Fruit fly (Drosophila melanogaster): ENCODE data around the gene Argk2.

Gene Argk2

dm6 chr3L:9025680-9026079 lies 21.6 kb upstream of the Argk2 start (continued):
- TF ChIP-seq slou (GFP tag; optimal IDR thresholded peaks at IDR 0.05) (peak; percentile 54), CG9932 (GFP tag; IDR thresholded peaks at IDR 0.05) (peak; percentile 85), CG30403 (GFP tag; optimal IDR thresholded peaks at IDR 0.05) (peak; percentile 84), zfh2 (GFP tag; optimal IDR thresholded peaks at IDR 0.05) (peak; percentile 50), CG17359 (tag; optimal IDR thresholded peaks at IDR 0.05) (peak; percentile 86), gcm (GFP tag; optimal IDR thresholded peaks at IDR 0.05) (peak; percentile 73), Drgx (GFP tag; IDR thresholded peaks at IDR 0.05) (no peak), gsb-n (tag; optimal IDR thresholded peaks at IDR 0.05) (peak; percentile 83), Hr78 (GFP tag; optimal IDR thresholded peaks at IDR 0.05) (peak in 1 of 2 experiments; percentile 63), CG13296 (GFP tag; optimal IDR thresholded peaks at IDR 0.05) (peak; percentile 76), CG34224 (GFP tag; IDR thresholded peaks at IDR 0.05; ENCODE audit: partially characterized antibody) (no peak), CG4360 (GFP tag; IDR thresholded peaks at IDR 0.05) (peak; percentile 58; the same call in 1 of the 2 replicates), phol (tag; optimal IDR thresholded peaks at IDR 0.05) (peak; percentile 88), repo (GFP tag; optimal IDR thresholded peaks at IDR 0.05) (peak; percentile 68), Mrtf (GFP tag; IDR thresholded peaks at IDR 0.05) (peak; percentile 86), Kr (GFP tag; optimal IDR thresholded peaks at IDR 0.05) (no peak), croc (GFP tag; conservative IDR thresholded peaks at IDR 0.05) (peak; percentile 86), CG12942 (GFP tag; optimal IDR thresholded peaks at IDR 0.05) (peak; percentile 72), CG16813 (GFP tag; IDR thresholded peaks at IDR 0.05; ENCODE audit: partially characterized antibody) (no peak), D19A (tag; optimal IDR thresholded peaks at IDR 0.05) (peak; percentile 76), seq (GFP tag; IDR thresholded peaks at IDR 0.05) (peak; percentile 87), MBD-R2 (GFP tag; IDR thresholded peaks at IDR 0.05) (peak; percentile 62), Gsc (GFP tag; IDR thresholded peaks at IDR 0.05) (peak; percentile 76), CG9215 (GFP tag; IDR thresholded peaks at IDR 0.05) (peak; percentile 75), Dll (GFP tag; IDR thresholded peaks at IDR 0.05; ENCODE audit: partially characterized antibody) (no peak), CG11723 (GFP tag; optimal IDR thresholded peaks at IDR 0.05) (peak; percentile 50), ranshi (GFP tag; IDR thresholded peaks at IDR 0.05) (peak; percentile 87), sug (tag; optimal IDR thresholded peaks at IDR 0.05) (peak; percentile 42), Neu2 (GFP tag; optimal IDR thresholded peaks at IDR 0.05; ENCODE audit: borderline replicate concordance) (no peak), fd102C (GFP tag; optimal IDR thresholded peaks at IDR 0.05) (peak; percentile 61), nerfin-1 (tag; optimal IDR thresholded peaks at IDR 0.05) (peak; percentile 78), CG8944 (GFP tag; optimal IDR thresholded peaks at IDR 0.05) (peak; percentile 75), sna (GFP tag; IDR thresholded peaks at IDR 0.05; ENCODE audit: partially characterized antibody) (no peak), CG1024 (GFP tag; IDR thresholded peaks at IDR 0.05) (peak; percentile 85), CHES-1-like (GFP tag; optimal IDR thresholded peaks at IDR 0.05) (peak; percentile 70), Max (GFP tag; optimal IDR thresholded peaks at IDR 0.05) (peak; percentile 73), Deaf1 (tag; optimal IDR thresholded peaks at IDR 0.05) (peak; percentile 66), ATbp (GFP tag; optimal IDR thresholded peaks at IDR 0.05) (peak; percentile 82), Abd-B (GFP tag; optimal IDR thresholded peaks at IDR 0.05) (peak; percentile 82), ind (GFP tag; optimal IDR thresholded peaks at IDR 0.05) (peak; percentile 78), CG8388 (GFP tag; optimal IDR thresholded peaks at IDR 0.05) (peak; percentile 83), CG13624 (GFP tag; optimal IDR thresholded peaks at IDR 0.05) (peak; percentile 79), CG10274 (GFP tag; optimal IDR thresholded peaks at IDR 0.05) (peak; percentile 18), vfl (GFP tag; optimal IDR thresholded peaks at IDR 0.05) (peak; percentile 69), CG10147 (GFP tag; optimal IDR thresholded peaks at IDR 0.05) (peak; percentile 60), CG7963 (GFP tag; IDR thresholded peaks at IDR 0.05; ENCODE audit: partially characterized antibody) (no peak), CG2199 (GFP tag; IDR thresholded peaks at IDR 0.05) (peak; percentile 82; the same call in 2 of the 3 replicates), pan (optimal IDR thresholded peaks at IDR 0.05) (no peak), pan (GFP tag; optimal IDR thresholded peaks at IDR 0.05 in 1 of 2, IDR thresholded peaks at IDR 0.05 in 1 of 2) (peak in 1 of 2 experiments; percentile 94), D19B (GFP tag; optimal IDR thresholded peaks at IDR 0.05) (peak; percentile 48)
